Worm (Caenorhabditis elegans) whole organism, dauer: ENCODE measurements around the gene dpy-30.

Source experiments
- unc-62 ChIP-seq: sonication (generic microtip); optimal IDR thresholded peaks from 2 replicates; lab custom pipeline; 2017; ENCODE audit warnings: missing biosample characterization, missing genetic modification reagents, missing genetic modification characterization

The dpy-30 gene

DNA sequence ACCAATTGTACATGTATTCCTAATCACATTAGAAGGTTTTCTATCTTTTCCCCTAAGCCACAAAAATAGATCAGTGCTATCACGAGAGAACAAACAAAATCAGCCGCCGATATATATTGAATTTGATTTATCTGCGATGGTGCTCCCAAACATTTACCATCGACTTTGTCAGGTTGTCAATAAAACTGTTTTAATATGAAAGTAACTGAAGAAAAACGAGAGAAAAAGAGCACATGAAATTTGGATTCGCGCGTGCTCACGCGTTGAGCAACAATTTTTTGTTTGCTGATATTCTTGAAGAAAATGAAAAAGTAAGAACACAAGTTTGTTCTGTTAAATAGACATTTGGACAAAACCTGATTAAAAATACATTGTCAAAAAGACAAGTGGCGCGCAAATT is 2.5 kb upstream of the dpy-30 start:
- TF ChIP-seq unc-62 (GFP tag; lab: Kevin White, UChicago), result no peak

- TF ChIP-seq unc-62 (GFP tag; lab: Kevin White, UChicago), result no peak
Observed at ce11 chrV:12192129-12192528, 810 bp downstream of the dpy-30 start, which contains the start of gene rnp-1. TSS of gene rnp-1 (plus strand) at chrV:12192273.

DNA sequence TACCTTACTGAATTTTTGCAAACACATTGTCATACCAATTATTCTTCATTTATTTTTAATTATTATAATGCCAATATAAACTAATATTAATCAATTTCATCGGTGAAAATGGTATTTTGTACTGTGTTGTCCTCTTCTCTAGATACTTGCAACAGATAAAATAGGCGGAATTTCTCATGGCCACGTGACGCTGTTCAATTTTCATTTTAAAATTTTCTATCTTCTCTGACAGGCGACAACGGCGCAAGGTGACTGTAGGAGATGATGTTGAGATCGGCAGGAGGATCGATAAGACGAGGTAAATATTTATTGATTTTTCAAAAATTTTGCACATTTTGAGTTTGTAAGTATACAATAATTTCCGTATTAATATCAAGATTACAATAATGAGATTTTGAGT is 3.0 kb downstream of the dpy-30 start, which contains the start of gene ogdh-2:
ogdh-2 (plus strand) TSS at position 233 of the 400 bp plus-strand sequence.
- TF ChIP-seq unc-62 (GFP tag; lab: Kevin White, UChicago), result no peak

ce11 chrV:12195845-12196244 is 4.5 kb downstream of the dpy-30 start, which contains the start of gene ZK836.3:
TSS of gene ZK836.3 (minus strand) at chrV:12195945.
- TF ChIP-seq unc-62 (GFP tag; lab: Kevin White, UChicago), result no peak

- TF ChIP-seq unc-62 (GFP tag; lab: Kevin White, UChicago), result no peak
Observed at ce11 chrV:12196659-12197058, 5.3 kb downstream of the dpy-30 start.

ce11 chrV:12197748-12198147 is 6.4 kb downstream of the dpy-30 start:
- no peak for TF ChIP-seq unc-62 (GFP tag; lab: Kevin White, UChicago)

DNA sequence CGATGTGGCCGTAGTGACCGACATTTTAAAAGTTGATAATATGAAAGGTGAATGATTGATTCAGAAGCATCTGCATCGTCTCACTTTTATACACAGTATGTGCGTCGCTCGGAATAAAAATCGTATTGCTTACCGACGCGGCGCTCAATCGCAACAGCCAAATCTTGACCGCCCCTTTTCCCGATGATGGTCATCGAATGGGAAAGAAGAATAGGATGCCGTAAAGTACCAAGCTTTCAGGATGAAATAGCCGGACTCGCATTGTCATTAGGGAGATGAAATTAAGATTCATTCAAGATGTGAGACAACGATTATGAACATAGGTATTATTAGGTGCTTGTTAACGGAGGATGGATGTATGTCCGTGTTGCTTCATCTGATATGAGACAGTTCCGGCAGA is 7.2 kb downstream of the dpy-30 start, which contains the start of gene lon-3:
lon-3 (minus strand) TSS at position 101 of the 400 bp plus-strand sequence.
- TF ChIP-seq unc-62 (GFP tag; lab: Kevin White, UChicago), result no peak

ce11 chrV:12199474-12199873 is 8.2 kb downstream of the dpy-30 start:
- TF ChIP-seq unc-62 (GFP tag; lab: Kevin White, UChicago), result no peak

DNA sequence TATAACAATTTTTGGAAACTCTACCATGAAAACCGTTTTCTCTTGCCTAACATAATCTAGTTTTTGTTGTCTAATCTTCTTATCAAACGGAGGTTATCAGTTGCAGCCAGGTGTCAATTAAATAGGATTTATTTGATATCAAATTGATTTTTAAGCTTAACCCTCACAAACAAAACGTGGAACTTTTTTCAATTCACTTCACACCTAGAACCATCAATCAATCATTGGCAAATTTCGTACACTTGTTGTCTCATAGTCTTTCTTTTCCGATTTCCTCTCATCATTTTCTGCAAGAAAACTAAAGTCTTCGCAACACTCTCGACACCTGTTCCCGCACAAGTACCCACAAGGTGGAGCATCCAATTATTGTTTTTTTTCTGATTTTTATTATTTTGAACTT is 17.4 kb downstream of the dpy-30 start:
- no peak for TF ChIP-seq unc-62 (GFP tag; lab: Kevin White, UChicago)

DNA sequence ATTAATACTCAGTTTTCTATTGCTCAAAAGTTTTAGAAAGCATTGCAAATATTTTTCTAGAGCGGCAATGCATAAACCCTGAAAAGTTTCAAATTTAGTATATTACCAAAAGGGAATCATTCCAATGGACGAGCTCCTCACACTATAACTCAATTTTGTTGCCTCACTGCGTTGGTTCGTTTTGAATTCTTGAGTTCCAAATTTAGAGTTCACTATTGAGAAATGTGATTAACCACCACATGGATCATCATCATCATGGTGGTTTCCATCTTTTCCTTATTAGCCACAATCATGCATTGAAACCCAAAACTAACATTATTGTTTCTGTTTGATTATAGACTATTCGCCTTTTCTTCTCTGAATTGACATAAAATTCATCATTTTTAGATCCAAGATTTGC is 18.6 kb downstream of the dpy-30 start:
- TF ChIP-seq unc-62 (GFP tag; lab: Kevin White, UChicago), result no peak

- no peak for TF ChIP-seq unc-62 (GFP tag; lab: Kevin White, UChicago)
Observed at ce11 chrV:12211090-12211489, 19.8 kb downstream of the dpy-30 start.

DNA sequence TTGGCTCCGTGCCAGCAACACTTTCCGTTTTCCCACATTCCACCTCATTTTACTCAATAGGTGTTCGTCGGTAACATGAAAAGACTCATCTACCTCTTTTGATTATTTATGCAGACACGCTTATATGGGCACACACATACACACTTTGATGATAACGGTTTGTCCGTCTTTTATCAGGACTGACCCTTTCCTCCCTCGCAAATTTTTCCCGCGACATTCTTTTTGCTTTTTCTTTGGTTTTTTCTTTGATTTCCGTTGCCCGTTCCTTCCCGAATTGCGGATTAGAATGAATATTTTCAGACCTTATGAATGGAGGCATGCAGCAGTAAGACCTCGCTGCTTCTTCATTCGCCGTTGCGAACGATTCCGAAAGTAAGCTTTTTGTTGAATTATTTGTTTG is 21.7 kb downstream of the dpy-30 start, which contains the start of gene vab-8:
vab-8 (plus strand) TSS at position 301 of the 400 bp plus-strand sequence.
- TF ChIP-seq unc-62 (GFP tag; lab: Kevin White, UChicago), result no peak

ce11 chrV:12233425-12233824 is 42.1 kb downstream of the dpy-30 start:
- no peak for TF ChIP-seq unc-62 (GFP tag; lab: Kevin White, UChicago)

- no peak for TF ChIP-seq unc-62 (GFP tag; lab: Kevin White, UChicago)
Observed at ce11 chrV:12234293-12235004, 43.1 kb downstream of the dpy-30 start, which contains the start of gene myo-3. TSS of gene myo-3 (minus strand) at chrV:12234343.

DNA sequence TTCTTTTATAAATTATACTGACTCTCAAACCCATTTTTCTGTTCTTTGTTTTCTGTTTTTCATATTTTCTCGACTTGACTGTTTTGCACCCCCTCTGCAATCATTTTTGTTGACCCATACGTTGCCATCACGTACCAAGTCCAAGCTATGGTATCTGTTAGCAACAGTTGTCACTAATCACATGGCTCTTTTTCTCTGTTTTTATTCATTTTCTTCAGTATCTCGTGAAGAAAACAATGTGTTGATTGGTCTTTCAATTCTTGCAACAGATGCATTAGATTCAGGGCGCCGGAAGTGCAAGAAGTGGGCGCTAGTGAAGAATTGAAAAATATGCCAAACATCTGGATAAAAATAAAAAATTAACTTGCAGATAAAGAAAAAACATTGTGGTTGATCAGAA is 44.2 kb downstream of the dpy-30 start:
- TF ChIP-seq unc-62 (GFP tag; lab: Kevin White, UChicago), result no peak

DNA sequence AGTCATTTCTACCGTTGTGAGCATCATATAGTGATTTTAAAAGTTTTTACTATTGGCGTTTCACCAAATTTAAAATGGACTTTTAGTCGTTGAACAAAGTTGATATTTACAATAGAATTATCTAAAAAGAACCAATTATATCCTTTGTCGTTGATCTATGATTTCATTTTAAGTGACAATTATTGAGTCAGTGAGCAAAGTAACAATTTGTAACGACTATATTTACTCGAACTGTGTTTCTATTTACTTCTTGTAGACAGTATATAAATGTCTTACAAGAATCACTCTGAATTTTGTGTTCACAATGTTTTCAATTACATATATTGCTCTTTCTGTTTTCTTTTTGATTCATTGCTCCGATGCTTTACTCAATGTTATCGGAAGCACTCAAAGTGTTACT is 49.8 kb downstream of the dpy-30 start, which contains the start of gene ttr-22:
ttr-22 (plus strand) TSS at position 301 of the 400 bp plus-strand sequence.
- no peak for TF ChIP-seq unc-62 (GFP tag; lab: Kevin White, UChicago)
